Worm (Caenorhabditis elegans) whole organism, young adult: ENCODE data around the gene F12E12.2.

Experiments
- B0035.1 ChIP-seq: sonication (generic microtip); optimal IDR thresholded peaks from 2 replicates; lab custom pipeline; 2016; ENCODE audit warnings: missing genetic modification characterization, mild to moderate bottlenecking, missing compliant biosample characterization, missing genotype, missing genetic modification reagents
- B0336.3 ChIP-seq: fragments of 200-800 bp; sonication (Bioruptor generic); IDR thresholded peaks from 2 replicates; pipeline ENCODE4 v1.3.6; 2022; ENCODE audit warnings: missing genetic modification characterization, missing compliant biosample characterization
- C06A6.2 ChIP-seq: fragments of 200-800 bp; sonication (Bioruptor generic); conservative IDR thresholded peaks from 2 replicates; pipeline ENCODE4 v1.3.6; 2022; ENCODE audit warnings: missing genetic modification characterization, missing compliant biosample characterization
- C17E4.6 ChIP-seq: fragments of 200-800 bp; sonication (Bioruptor generic); IDR thresholded peaks from 2 replicates; pipeline ENCODE4 v1.3.6; 2022; ENCODE audit warnings: missing genetic modification reagents, missing genetic modification characterization, missing compliant biosample characterization
- D2030.7 ChIP-seq: fragments of 200-800 bp; sonication (Bioruptor generic); IDR thresholded peaks from 2 replicates; pipeline ENCODE4 v1.3.6; 2022; ENCODE audit warnings: missing genetic modification reagents, missing genetic modification characterization, missing compliant biosample characterization
- F10E7.11 ChIP-seq: sonication (generic microtip); optimal IDR thresholded peaks from 2 replicates; lab custom pipeline; 2017; ENCODE audit warnings: mild to moderate bottlenecking, missing genetic modification characterization, moderate library complexity, missing compliant biosample characterization
- F39B2.1 ChIP-seq: fragments of 200-800 bp; sonication (Bioruptor generic); IDR thresholded peaks from 2 replicates; pipeline ENCODE4 v1.3.6; 2022; ENCODE audit warnings: missing genetic modification reagents, missing genetic modification characterization, missing compliant biosample characterization
- K11D2.4 ChIP-seq: fragments of 200-800 bp; sonication (Bioruptor generic); IDR thresholded peaks from 2 replicates; pipeline ENCODE4 v1.3.6; 2022; ENCODE audit warnings: missing genetic modification reagents, missing genetic modification characterization, missing compliant biosample characterization
- Y56A3A.18 ChIP-seq: fragments of 200-800 bp; sonication (Bioruptor generic); IDR thresholded peaks from 2 replicates; pipeline ENCODE4 v1.3.6; 2022; ENCODE audit warnings: missing genetic modification reagents, missing genetic modification characterization, missing compliant biosample characterization
- Y95B8A.8 ChIP-seq: fragments of 200-800 bp; sonication (Bioruptor generic); IDR thresholded peaks from 2 replicates; pipeline ENCODE4 v1.3.6; 2022; ENCODE audit warnings: missing genetic modification reagents, missing genetic modification characterization, missing compliant biosample characterization
- ZK185.1 ChIP-seq: sonication (generic microtip); optimal IDR thresholded peaks from 2 replicates; lab custom pipeline; 2016; ENCODE audit warnings: mild to moderate bottlenecking, missing genetic modification characterization, missing compliant biosample characterization; ENCODE audit not compliant: poor library complexity, severe bottlenecking
- ama-1 ChIP-seq, 3 experiments: fragments of 150-350 bp in 1 of 3; sonication (generic microtip) in 2 of 3; optimal IDR thresholded peaks; 2 replicates each; lab custom pipeline; 2014 to 2018; ENCODE audit warnings: missing biosample characterization in 2 of 3, missing genetic modification characterization in 2 of 3, missing genetic modification reagents in 2 of 3
- atf-7 ChIP-seq: sonication (generic microtip); optimal IDR thresholded peaks from 2 replicates; lab custom pipeline; 2017; ENCODE audit warnings: mild to moderate bottlenecking, missing genetic modification characterization, missing compliant biosample characterization
- athp-1 ChIP-seq: sonication (generic microtip); optimal IDR thresholded peaks from 2 replicates; lab custom pipeline; 2017; ENCODE audit warnings: mild to moderate bottlenecking, missing genetic modification characterization, missing compliant biosample characterization
- attf-3 ChIP-seq: fragments of 200-800 bp; sonication (Bioruptor generic); conservative IDR thresholded peaks from 2 replicates; pipeline ENCODE4 v1.3.6; 2022; ENCODE audit warnings: missing genetic modification reagents, missing genetic modification characterization, missing compliant biosample characterization
- cebp-2 ChIP-seq: fragments of 200-800 bp; sonication (Bioruptor generic); IDR thresholded peaks from 2 replicates; pipeline ENCODE4 v1.3.6; 2022; ENCODE audit warnings: missing genetic modification characterization, missing compliant biosample characterization
- ceh-100 ChIP-seq: fragments of 200-800 bp; sonication (Bioruptor generic); IDR thresholded peaks from 2 replicates; pipeline ENCODE4 v1.3.6; 2022; ENCODE audit warnings: missing genetic modification reagents, missing genetic modification characterization, missing compliant biosample characterization
- ceh-40 ChIP-seq: fragments of 200-800 bp; sonication (Bioruptor generic); IDR thresholded peaks from 2 replicates; pipeline ENCODE4 v1.3.6; 2022; ENCODE audit warnings: missing genetic modification characterization, missing compliant biosample characterization
- ceh-58 ChIP-seq: fragments of 200-800 bp; sonication (Bioruptor generic); IDR thresholded peaks from 2 replicates; pipeline ENCODE4 v1.3.6; 2022; ENCODE audit warnings: missing genetic modification characterization, missing compliant biosample characterization
- ceh-91 ChIP-seq: fragments of 200-800 bp; sonication (Bioruptor generic); IDR thresholded peaks from 2 replicates; pipeline ENCODE4 v1.3.6; 2022; ENCODE audit warnings: missing genetic modification reagents, missing genetic modification characterization, missing compliant biosample characterization
- dox-1 ChIP-seq: fragments of 200-800 bp; sonication (Bioruptor generic); IDR thresholded peaks from 2 replicates; pipeline ENCODE4 v1.3.6; 2022; ENCODE audit warnings: missing genetic modification reagents, missing genetic modification characterization, missing compliant biosample characterization
- efl-1 ChIP-seq: fragments of 150-350 bp; optimal IDR thresholded peaks from 2 replicates; lab custom pipeline; 2014; ENCODE audit warnings: missing biosample characterization, missing genetic modification reagents, missing genetic modification characterization
- ekl-4 ChIP-seq: fragments of 200-800 bp; sonication (Bioruptor generic); IDR thresholded peaks from 2 replicates; pipeline ENCODE4 v1.3.6; 2022; ENCODE audit warnings: missing genetic modification reagents, missing genetic modification characterization, missing compliant biosample characterization
- hmg-1.2 ChIP-seq: fragments of 200-800 bp; sonication (Bioruptor generic); IDR thresholded peaks from 2 replicates; pipeline ENCODE4 v1.3.6; 2022; ENCODE audit warnings: missing genetic modification reagents, missing genetic modification characterization, missing compliant biosample characterization
- let-607 ChIP-seq, 2 experiments: fragments of 200-800 bp in 1 of 2; sonication (Bioruptor generic) in 1 of 2; sonication (generic microtip) in 1 of 2; optimal IDR thresholded peaks; 2 replicates each; lab custom pipeline; 2016 to 2018; ENCODE audit warnings: mild to moderate bottlenecking in 2 of 2, missing compliant biosample characterization in 2 of 2, missing genetic modification characterization in 2 of 2, moderate library complexity in 2 of 2, missing genotype in 1 of 2
- madf-8 ChIP-seq: fragments of 200-800 bp; sonication (Bioruptor generic); conservative IDR thresholded peaks from 2 replicates; pipeline ENCODE4 v1.3.6; 2022; ENCODE audit warnings: missing genetic modification reagents, missing genetic modification characterization, missing compliant biosample characterization
- mcd-1 ChIP-seq: fragments of 200-800 bp; sonication (Bioruptor generic); IDR thresholded peaks from 2 replicates; pipeline ENCODE4 v1.3.6; 2022; ENCODE audit warnings: missing genetic modification reagents, missing genetic modification characterization, missing compliant biosample characterization
- mel-28 ChIP-seq: sonication (generic microtip); optimal IDR thresholded peaks from 2 replicates; lab custom pipeline; 2016; ENCODE audit warnings: borderline replicate concordance, mild to moderate bottlenecking, missing genetic modification characterization, missing compliant biosample characterization
- nhr-120 ChIP-seq: fragments of 200-800 bp; sonication (Bioruptor generic); IDR thresholded peaks from 2 replicates; pipeline ENCODE4 v1.3.6; 2022; ENCODE audit warnings: missing genetic modification characterization, missing compliant biosample characterization
- nhr-179 ChIP-seq: sonication (generic microtip); optimal IDR thresholded peaks from 2 replicates; lab custom pipeline; 2016; ENCODE audit warnings: mild to moderate bottlenecking, missing genetic modification characterization, missing compliant biosample characterization
- pbrm-1 ChIP-seq: fragments of 200-800 bp; sonication (Bioruptor generic); IDR thresholded peaks from 2 replicates; pipeline ENCODE4 v1.3.6; 2022; ENCODE audit warnings: missing genetic modification reagents, missing genetic modification characterization, missing compliant biosample characterization
- rcor-1 ChIP-seq: fragments of 200-800 bp; sonication (Bioruptor generic); IDR thresholded peaks from 2 replicates; pipeline ENCODE4 v1.3.6; 2022; ENCODE audit warnings: missing genetic modification reagents, missing genetic modification characterization, missing compliant biosample characterization
- rpc-1 ChIP-seq, 2 experiments: fragments of 150-350 bp in 1 of 2; sonication (generic microtip) in 1 of 2; optimal IDR thresholded peaks; 2 replicates each; lab custom pipeline; 2014 to 2018; ENCODE audit warnings: missing biosample characterization in 1 of 2, missing genetic modification characterization in 1 of 2, missing genetic modification reagents in 1 of 2, missing genotype in 1 of 2
- sea-2 ChIP-seq: fragments of 200-800 bp; sonication (Bioruptor generic); IDR thresholded peaks from 2 replicates; pipeline ENCODE4 v1.3.6; 2022; ENCODE audit warnings: missing genetic modification characterization, missing compliant biosample characterization
- snpc-1.1 ChIP-seq: sonication (generic microtip); optimal IDR thresholded peaks from 2 replicates; lab custom pipeline; 2017; ENCODE audit warnings: missing genetic modification characterization, mild to moderate bottlenecking, missing compliant biosample characterization, antibody characterized with exemption, moderate library complexity, missing genotype, missing genetic modification reagents; ENCODE audit not compliant: insufficient read depth
- snpc-1.3 ChIP-seq: sonication (generic microtip); optimal IDR thresholded peaks from 2 replicates; lab custom pipeline; 2017; ENCODE audit warnings: missing genetic modification characterization, mild to moderate bottlenecking, missing compliant biosample characterization, antibody characterized with exemption, moderate library complexity, missing genotype, missing genetic modification reagents; ENCODE audit not compliant: insufficient read depth
- somi-1 ChIP-seq: fragments of 200-800 bp; sonication (Bioruptor generic); optimal IDR thresholded peaks from 2 replicates; lab custom pipeline; 2018; ENCODE audit warnings: mild to moderate bottlenecking, missing genetic modification characterization, missing compliant biosample characterization
- tbx-9 ChIP-seq: sonication (generic microtip); optimal IDR thresholded peaks from 2 replicates; lab custom pipeline; 2016; ENCODE audit warnings: borderline replicate concordance, missing genetic modification characterization, inconsistent platforms, missing compliant biosample characterization
- unc-62 ChIP-seq: fragments of 150-350 bp; optimal IDR thresholded peaks from 2 replicates; lab custom pipeline; 2014; ENCODE audit warnings: missing biosample characterization, missing genetic modification reagents, missing genetic modification characterization
- xnd-1 ChIP-seq: sonication (generic microtip); optimal IDR thresholded peaks from 2 replicates; lab custom pipeline; 2016; ENCODE audit warnings: missing genotype, missing genetic modification reagents, missing genetic modification characterization, missing compliant biosample characterization
- zfh-2 ChIP-seq: fragments of 200-800 bp; sonication (Bioruptor generic); conservative IDR thresholded peaks from 2 replicates; pipeline ENCODE4 v1.3.6; 2022; ENCODE audit warnings: missing genetic modification reagents, missing genetic modification characterization, missing compliant biosample characterization
- ztf-25 ChIP-seq: fragments of 200-800 bp; sonication (Bioruptor generic); IDR thresholded peaks from 2 replicates; pipeline ENCODE4 v1.3.6; 2022; ENCODE audit warnings: missing genetic modification reagents, missing genetic modification characterization, missing compliant biosample characterization
- ztf-28 ChIP-seq: fragments of 200-800 bp; sonication (Bioruptor generic); IDR thresholded peaks from 2 replicates; pipeline ENCODE4 v1.3.6; 2022; ENCODE audit warnings: missing genetic modification reagents, missing genetic modification characterization, missing compliant biosample characterization

The F12E12.2 gene

DNA sequence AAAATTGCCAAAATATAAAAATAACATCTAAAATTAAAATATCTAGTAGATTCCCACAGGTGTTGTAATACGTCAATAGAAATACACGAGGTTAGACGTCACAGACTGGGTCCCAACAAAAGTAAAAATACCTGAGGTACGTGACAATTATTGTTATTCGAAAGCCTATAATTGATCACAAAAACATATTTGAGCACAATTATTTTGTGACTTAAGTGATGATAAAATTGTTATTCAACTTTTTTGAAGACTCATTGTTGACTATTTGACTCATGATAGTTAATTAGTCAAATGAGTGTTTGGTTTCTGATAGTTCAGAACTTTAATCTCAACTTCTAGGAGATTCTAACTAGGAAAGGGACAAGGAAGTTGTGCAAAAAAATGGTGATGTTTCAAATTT, 38.1 kb downstream of the F12E12.2 start:
- TF ChIP-seq athp-1 (tag; lab: Kevin White, UChicago) (no peak), C06A6.2 (GFP tag; lab: Robert Waterston, UW) (no peak), zfh-2 (no peak), B0336.3 (no peak), ceh-100 (no peak), efl-1 (GFP tag; lab: Kevin White, UChicago) (no peak), unc-62 (GFP tag; lab: Kevin White, UChicago) (no peak), pbrm-1 (GFP tag; lab: Robert Waterston, UW) (no peak)

DNA sequence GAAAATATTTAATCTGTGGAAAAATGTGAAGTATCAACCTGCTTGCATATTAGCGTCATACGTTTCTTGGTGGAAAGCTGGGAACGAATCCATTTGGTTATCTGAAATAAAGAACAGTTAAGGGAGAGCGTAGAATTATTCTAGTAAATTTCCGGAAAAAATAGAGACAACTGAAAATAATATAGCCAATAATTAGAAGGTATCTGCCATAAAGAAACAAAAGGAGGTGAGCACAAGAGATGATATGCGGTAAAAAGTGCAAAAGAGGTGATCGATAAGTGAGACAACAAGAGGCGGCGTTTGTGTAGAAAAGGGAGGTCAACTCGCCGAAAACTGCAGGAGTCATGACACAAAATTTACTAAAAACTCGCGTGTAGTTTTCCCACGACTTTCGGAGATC, 39.7 kb downstream of the F12E12.2 start, which contains the start of gene T24E12.11:
Gene T24E12.11 (minus strand): TSS at position 101 of the 400 bp plus-strand sequence.
- TF ChIP-seq ekl-4 (GFP tag; lab: Robert Waterston, UW) (no peak), attf-3 (GFP tag; lab: Robert Waterston, UW) (no peak), atf-7 (no peak), F39B2.1 (GFP tag; lab: Robert Waterston, UW) (no peak), Y95B8A.8 (GFP tag; lab: Robert Waterston, UW) (no peak), ZK185.1 (tag; lab: Kevin White, UChicago) (no peak), tbx-9 (tag; lab: Kevin White, UChicago) (no peak), mel-28 (no peak), dox-1 (GFP tag; lab: Robert Waterston, UW) (no peak), mcd-1 (GFP tag; lab: Robert Waterston, UW) (no peak), F10E7.11 (tag; lab: Kevin White, UChicago) (no peak), sea-2 (GFP tag; lab: Robert Waterston, UW) (no peak), ceh-40 (GFP tag; lab: Robert Waterston, UW) (no peak), ama-1 (optimal IDR thresholded peaks at IDR 0.05; lab: Kevin White, UChicago) (no peak), ama-1 (GFP tag; optimal IDR thresholded peaks at IDR 0.05; lab: Kevin White, UChicago) (no peak), cebp-2 (GFP tag; lab: Robert Waterston, UW) (no peak), ceh-58 (GFP tag; lab: Robert Waterston, UW) (no peak), rcor-1 (GFP tag; lab: Robert Waterston, UW) (no peak), ztf-28 (GFP tag; lab: Robert Waterston, UW) (no peak)

DNA sequence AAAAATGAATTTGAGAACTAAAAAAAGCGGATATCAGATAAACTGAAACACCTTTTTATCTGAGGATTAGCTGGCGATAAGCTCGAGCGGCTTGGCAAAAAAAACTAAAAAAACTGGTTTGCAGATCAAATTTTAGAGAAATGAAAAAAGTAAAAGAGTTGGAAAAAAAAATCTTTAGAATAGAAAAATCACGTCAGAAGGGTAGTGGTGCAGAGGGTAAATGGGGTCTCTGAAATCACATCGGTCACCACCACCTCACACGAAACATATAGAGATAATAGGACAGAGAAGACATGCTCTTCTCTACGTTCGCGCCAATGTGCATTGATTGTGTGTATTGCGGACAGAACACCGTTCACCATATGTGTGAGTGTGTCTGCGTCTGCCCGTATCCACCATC, 41.5 kb downstream of the F12E12.2 start:
- TF ChIP-seq Y56A3A.18 (GFP tag; lab: Robert Waterston, UW) (no peak), snpc-1.3 (tag; lab: Kevin White, UChicago) (no peak), nhr-179 (tag; lab: Kevin White, UChicago) (no peak), B0035.1 (no peak), D2030.7 (GFP tag; lab: Robert Waterston, UW) (no peak), K11D2.4 (GFP tag; lab: Robert Waterston, UW) (no peak)

DNA sequence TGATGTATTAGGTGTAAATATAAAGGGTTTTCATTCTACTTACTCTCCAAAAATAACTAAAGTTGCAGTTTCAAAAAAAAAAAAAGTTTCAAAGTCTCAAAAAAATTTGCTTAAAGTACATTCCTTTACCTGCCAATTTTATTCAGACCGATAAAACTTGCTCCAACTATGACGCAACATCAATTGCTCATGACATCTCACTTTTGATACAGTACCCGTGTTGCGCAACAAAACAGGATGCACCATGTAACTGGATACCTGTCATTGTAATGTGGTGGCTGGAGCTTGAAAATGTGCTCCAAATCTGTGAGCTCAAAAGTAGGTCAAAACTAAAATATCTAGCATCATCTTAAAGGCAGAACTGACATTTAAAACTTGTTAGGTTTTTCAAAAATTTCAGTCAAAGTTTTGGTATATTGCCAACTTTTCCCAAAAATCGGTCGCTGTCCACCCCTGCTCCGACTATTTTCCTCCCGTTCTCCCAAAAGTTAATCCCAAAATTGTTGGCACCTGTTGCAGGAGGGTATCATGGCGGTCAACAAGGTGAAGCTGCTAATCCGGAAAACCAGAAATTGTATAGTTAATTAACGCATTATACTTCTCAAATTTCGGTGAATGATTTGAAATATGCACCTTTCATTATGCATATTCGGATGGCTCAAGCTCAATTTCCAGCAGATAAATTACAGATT, 42.7 kb downstream of the F12E12.2 start, which contains the start of gene T24E12.2:
Gene T24E12.2 (plus strand): TSS at position 642 of the 692 bp plus-strand sequence.
- TF ChIP-seq xnd-1 (tag; lab: Kevin White, UChicago) (no peak), madf-8 (GFP tag; lab: Robert Waterston, UW) (no peak), snpc-1.1 (no peak), ztf-28 (GFP tag; lab: Robert Waterston, UW) (no peak), ztf-25 (GFP tag; lab: Robert Waterston, UW) (no peak), ceh-91 (no peak), C17E4.6 (no peak), B0035.1 (no peak), mel-28 (no peak), rpc-1 (optimal IDR thresholded peaks at IDR 0.05; lab: Kevin White, UChicago) (no peak), rpc-1 (tag; optimal IDR thresholded peaks at IDR 0.05; lab: Kevin White, UChicago) (no peak), somi-1 (GFP tag; lab: Kevin White, UChicago) (no peak), unc-62 (GFP tag; lab: Kevin White, UChicago) (no peak), nhr-120 (GFP tag; lab: Robert Waterston, UW) (no peak), hmg-1.2 (GFP tag; lab: Robert Waterston, UW) (no peak), let-607 (tag; optimal IDR thresholded peaks at IDR 0.05; lab: Kevin White, UChicago) (no peak)
